Worm (Caenorhabditis elegans) whole organism, L4 larva: ENCODE data around the gene taf-13.

Experiments used
- D1046.2 ChIP-seq: fragments of 200-800 bp; sonication (Bioruptor generic); IDR thresholded peaks from 2 replicates; pipeline ENCODE4 v1.3.6; 2022; ENCODE audit warnings: missing genetic modification characterization, missing compliant biosample characterization
- T20F7.1 ChIP-seq: fragments of 200-800 bp; sonication (Bioruptor generic); optimal IDR thresholded peaks from 2 replicates; lab custom pipeline; 2018; ENCODE audit warnings: mild to moderate bottlenecking, missing genetic modification characterization, missing compliant biosample characterization
- aha-1 ChIP-seq: fragments of 150-350 bp; peaks from one replicate; lab custom pipeline; 2014; ENCODE audit warnings: missing biosample characterization, missing genetic modification characterization
- ama-1 ChIP-seq: fragments of 150-350 bp; optimal IDR thresholded peaks from 2 replicates; lab custom pipeline; 2014; ENCODE audit warnings: inconsistent platforms, mixed read lengths
- ceh-20 ChIP-seq: fragments of 200-800 bp; sonication (Bioruptor generic); IDR thresholded peaks from 2 replicates; pipeline ENCODE4 v1.3.6; 2022; ENCODE audit warnings: missing genetic modification reagents, missing genetic modification characterization, missing compliant biosample characterization
- ctbp-1 ChIP-seq: fragments of 200-800 bp; sonication (Bioruptor generic); IDR thresholded peaks from 2 replicates; pipeline ENCODE4 v1.3.6; 2022; ENCODE audit warnings: missing genetic modification reagents, missing genetic modification characterization, missing compliant biosample characterization
- daf-12 ChIP-seq: fragments of 150-350 bp; optimal IDR thresholded peaks from 2 replicates; lab custom pipeline; 2014; ENCODE audit warnings: missing biosample characterization, missing genetic modification reagents, missing genetic modification characterization
- daf-16 ChIP-seq, 3 experiments: sonication (generic microtip); optimal IDR thresholded peaks; 2 replicates each; lab custom pipeline; 2016 to 2017; ENCODE audit warnings: missing genetic modification characterization in 3 of 3, missing genetic modification reagents in 3 of 3, mild to moderate bottlenecking in 2 of 3, missing compliant biosample characterization in 2 of 3, missing biosample characterization in 1 of 3, moderate library complexity in 1 of 3
- dmd-6 ChIP-seq: fragments of 200-800 bp; sonication (Bioruptor generic); IDR thresholded peaks from 2 replicates; pipeline ENCODE4 v1.3.6; 2022; ENCODE audit warnings: missing genetic modification reagents, missing genetic modification characterization, missing compliant biosample characterization
- dmd-8 ChIP-seq: fragments of 200-800 bp; sonication (Bioruptor generic); IDR thresholded peaks from 2 replicates; pipeline ENCODE4 v1.3.6; 2022; ENCODE audit warnings: missing genetic modification characterization, missing compliant biosample characterization
- dve-1 ChIP-seq: sonication (generic microtip); optimal IDR thresholded peaks from 2 replicates; lab custom pipeline; 2017; ENCODE audit warnings: antibody characterized with exemption, mild to moderate bottlenecking, missing genetic modification characterization, missing compliant biosample characterization; ENCODE audit not compliant: insufficient read depth
- egl-27 ChIP-seq: sonication (generic microtip); optimal IDR thresholded peaks from 3 replicates; lab custom pipeline; 2017; ENCODE audit warnings: missing biosample characterization, missing genetic modification reagents, missing genetic modification characterization
- egl-43 ChIP-seq: fragments of 200-800 bp; sonication (Bioruptor generic); IDR thresholded peaks from 2 replicates; pipeline ENCODE4 v1.3.6; 2022; ENCODE audit warnings: missing genetic modification reagents, missing genetic modification characterization, missing compliant biosample characterization
- gei-8 ChIP-seq: fragments of 200-800 bp; sonication (Bioruptor generic); optimal IDR thresholded peaks from 2 replicates; lab custom pipeline; 2018; ENCODE audit warnings: mild to moderate bottlenecking, missing genetic modification characterization, missing compliant biosample characterization
- hif-1 ChIP-seq, 2 experiments: sonication (generic microtip); optimal IDR thresholded peaks; 2 replicates each; lab custom pipeline; 2016 to 2017; ENCODE audit warnings: missing compliant biosample characterization in 2 of 2, missing genetic modification characterization in 2 of 2, missing genetic modification reagents in 2 of 2, missing genotype in 2 of 2, mild to moderate bottlenecking in 1 of 2
- hlh-11 ChIP-seq: fragments of 200-800 bp; sonication (Bioruptor generic); optimal IDR thresholded peaks from 2 replicates; lab custom pipeline; 2018; ENCODE audit warnings: mild to moderate bottlenecking, missing genetic modification characterization, missing compliant biosample characterization
- lin-38 ChIP-seq: fragments of 200-800 bp; sonication (Bioruptor generic); IDR thresholded peaks from 2 replicates; pipeline ENCODE4 v1.3.6; 2022; ENCODE audit warnings: missing genetic modification reagents, missing genetic modification characterization, missing compliant biosample characterization
- mdt-29 ChIP-seq: fragments of 200-800 bp; sonication (Bioruptor generic); IDR thresholded peaks from 2 replicates; pipeline ENCODE4 v1.3.6; 2022; ENCODE audit warnings: missing genetic modification reagents, missing genetic modification characterization, missing compliant biosample characterization
- nhr-111 ChIP-seq: fragments of 200-800 bp; sonication (Bioruptor generic); optimal IDR thresholded peaks from 2 replicates; lab custom pipeline; 2018; ENCODE audit warnings: mild to moderate bottlenecking, missing genetic modification characterization, missing compliant biosample characterization
- nhr-28 ChIP-seq: fragments of 150-350 bp; optimal IDR thresholded peaks from 2 replicates; lab custom pipeline; 2014; ENCODE audit warnings: missing biosample characterization, missing genetic modification characterization
- pqm-1 ChIP-seq: sonication (generic microtip); optimal IDR thresholded peaks from 2 replicates; lab custom pipeline; 2017; ENCODE audit warnings: missing biosample characterization, missing genetic modification characterization
- set-16 ChIP-seq: fragments of 200-800 bp; sonication (Bioruptor generic); IDR thresholded peaks from 2 replicates; pipeline ENCODE4 v1.3.6; 2022; ENCODE audit warnings: missing genetic modification reagents, missing genetic modification characterization, missing compliant biosample characterization
- skn-1 ChIP-seq: fragments of 150-350 bp; optimal IDR thresholded peaks from 2 replicates; lab custom pipeline; 2014; ENCODE audit warnings: missing biosample characterization, missing genetic modification characterization
- unc-62 ChIP-seq, 3 experiments: fragments of 150-350 bp in 1 of 3; sonication (generic microtip); optimal IDR thresholded peaks in 2 of 3; peaks in 1 of 3; 1 replicate in 1 of 3; 2 replicates in 2 of 3; lab custom pipeline; 2014 to 2017; ENCODE audit warnings: missing biosample characterization in 3 of 3, missing genetic modification characterization in 3 of 3, missing genetic modification reagents in 3 of 3, missing genotype in 1 of 3
- zip-11 ChIP-seq: fragments of 200-800 bp; sonication (Bioruptor generic); IDR thresholded peaks from 2 replicates; pipeline ENCODE4 v1.3.6; 2022; ENCODE audit warnings: missing genetic modification characterization, missing compliant biosample characterization

The taf-13 gene

DNA sequence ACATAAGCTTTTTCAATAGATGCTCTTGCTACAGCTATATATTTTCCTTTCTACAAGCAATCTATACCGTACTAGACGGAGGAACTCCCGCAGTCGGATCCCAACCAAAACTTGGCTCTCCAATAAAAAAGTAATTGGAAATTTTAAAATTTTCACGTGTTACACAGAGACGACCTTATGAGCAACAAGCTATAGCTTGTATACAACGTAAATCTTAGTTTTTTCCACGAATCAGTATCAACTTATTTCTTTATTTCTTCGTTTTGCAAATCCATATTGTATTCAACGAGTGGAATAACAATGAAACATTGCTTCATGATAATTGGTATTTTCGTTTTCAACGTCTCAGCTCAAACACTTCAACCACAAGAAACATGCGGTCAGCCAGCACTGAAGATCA is 38.0 kb upstream of the taf-13 start, which contains the start of gene M28.4:
M28.4 (plus strand) TSS at position 301 of the 400 bp plus-strand sequence.
- no peak for TF ChIP-seq zip-11

DNA sequence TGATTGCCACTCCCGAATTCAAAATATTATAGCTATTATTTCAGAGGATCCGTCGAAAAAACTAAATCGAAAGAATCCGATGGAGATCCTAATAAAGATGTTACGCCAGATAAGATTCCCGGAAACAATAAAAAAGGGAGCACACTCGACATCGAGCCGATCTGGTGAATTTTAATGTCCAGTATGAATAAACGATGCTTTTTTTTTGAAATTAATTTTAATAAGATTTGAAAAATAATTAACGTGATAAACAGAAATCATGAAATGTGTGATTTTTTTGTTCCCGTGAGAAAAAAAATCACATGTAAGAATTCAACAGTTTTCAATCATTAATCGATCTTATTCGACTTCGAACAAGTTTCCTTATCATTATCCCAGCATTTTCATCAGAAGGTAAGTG is 33.7 kb upstream of the taf-13 start, which contains the start of gene M28.9:
M28.9 (plus strand) TSS at position 301 of the 400 bp plus-strand sequence.
- TF ChIP-seq ama-1 (no peak), D1046.2 (no peak), egl-27 (tag; lab: Kevin White, UChicago) (no peak), unc-62 (GFP tag; optimal IDR thresholded peaks at IDR 0.05 in 1 of 2; lab: Kevin White, UChicago) (peak in 1 of 2 experiments; percentile 40), unc-62 (tag; optimal IDR thresholded peaks at IDR 0.05; lab: Kevin White, UChicago) (no peak), nhr-111 (GFP tag; lab: Kevin White, UChicago) (no peak)

DNA sequence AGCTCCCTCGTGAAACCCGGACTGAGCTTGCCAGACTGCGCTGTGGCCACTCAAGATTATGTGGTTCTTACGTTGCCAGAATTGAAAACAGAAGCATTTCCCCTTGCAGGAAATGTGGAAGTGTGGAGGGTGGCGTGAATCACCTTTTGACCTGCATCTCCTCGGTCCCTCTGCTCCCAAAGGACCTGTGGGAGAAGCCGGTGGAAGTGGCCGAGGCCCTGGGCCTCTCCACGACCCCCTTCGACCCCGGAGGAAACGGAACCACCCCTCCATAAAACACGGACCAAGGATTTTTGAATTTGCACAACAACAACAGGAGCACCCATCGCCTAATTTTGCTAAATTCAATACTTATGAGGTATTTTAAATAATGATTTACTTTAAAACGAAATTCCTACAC is 32.3 kb upstream of the taf-13 start:
- TF ChIP-seq set-16 (GFP tag; lab: Robert Waterston, UW): peak; percentile 80; the same call in 1 of the 2 replicates

DNA sequence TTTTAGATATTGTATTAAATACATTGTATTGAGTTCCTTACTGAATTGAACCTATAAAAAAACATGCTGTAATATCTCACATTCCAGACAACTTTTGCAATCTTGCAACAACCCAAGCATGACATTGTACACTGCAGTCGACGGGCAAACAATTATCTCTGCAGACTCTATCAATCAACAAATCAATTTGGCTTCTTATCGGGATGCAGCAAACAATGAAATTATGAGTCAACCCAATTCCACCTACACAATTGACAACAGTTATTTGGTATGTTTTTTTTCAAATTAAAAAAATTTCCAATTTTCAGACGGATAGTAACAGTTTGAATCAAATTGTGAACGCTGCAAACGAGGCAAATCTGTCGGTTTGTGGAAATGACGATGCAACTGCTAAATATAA is 25.5 kb upstream of the taf-13 start:
- TF ChIP-seq D1046.2: no peak
- TF ChIP-seq hif-1 (tag; optimal IDR thresholded peaks at IDR 0.05; lab: Kevin White, UChicago): no peak
- TF ChIP-seq skn-1 (tag; lab: Kevin White, UChicago): no peak
- TF ChIP-seq pqm-1 (tag; lab: Kevin White, UChicago): peak; percentile 63

DNA sequence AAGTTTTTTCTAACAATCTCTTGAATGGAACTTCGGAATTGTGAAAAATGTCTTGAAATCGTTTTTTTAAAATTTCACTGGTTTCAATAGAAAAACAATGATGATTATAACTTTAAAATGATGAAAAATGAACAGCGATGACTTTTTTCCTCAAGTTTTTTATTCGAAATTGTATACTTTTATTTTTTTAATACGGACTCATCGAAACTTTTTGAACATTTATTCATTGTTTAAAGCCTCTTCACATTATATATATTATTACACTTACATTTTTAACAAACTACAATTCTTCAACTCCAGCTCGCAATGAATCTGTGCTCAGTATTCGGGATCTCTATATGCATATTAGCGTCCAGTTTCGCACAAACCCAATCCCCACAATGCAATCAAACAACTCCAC is 22.6 kb upstream of the taf-13 start, which contains the start of gene M28.8:
M28.8 (plus strand) TSS at position 301 of the 400 bp plus-strand sequence.
- TF ChIP-seq dmd-8 (GFP tag; lab: Robert Waterston, UW): no peak
- no peak for TF ChIP-seq ctbp-1
- TF ChIP-seq mdt-29: no peak
- TF ChIP-seq gei-8 (GFP tag; lab: Kevin White, UChicago): no peak
- TF ChIP-seq, all 104 proteins: peak for 0

DNA sequence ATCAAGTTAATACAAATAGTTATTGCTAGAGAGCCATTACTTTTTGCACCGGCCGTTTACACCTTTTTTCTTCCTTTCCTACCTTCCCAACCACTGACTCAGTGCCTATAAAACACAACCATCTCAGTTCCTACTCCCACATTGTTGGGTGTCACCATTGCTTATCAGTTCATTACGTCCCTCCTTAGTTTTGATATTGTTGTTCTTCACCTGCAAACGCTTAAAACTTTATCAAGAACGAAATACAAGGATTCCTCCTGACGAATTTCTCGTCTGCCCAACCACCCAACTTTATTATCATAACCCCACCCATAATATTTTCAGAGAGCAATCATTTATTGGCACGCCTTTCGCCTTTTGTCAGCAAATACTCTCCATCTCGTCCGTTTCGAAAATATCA is 21.7 kb upstream of the taf-13 start:
- TF ChIP-seq nhr-28 (tag; lab: Kevin White, UChicago) (peak; percentile 75), daf-16 (GFP tag; optimal IDR thresholded peaks at IDR 0.05; lab: Kevin White, UChicago) (no peak), daf-16 (tag; optimal IDR thresholded peaks at IDR 0.05; lab: Kevin White, UChicago) (peak; percentile 53), daf-12 (tag; lab: Kevin White, UChicago) (no peak), dmd-6 (GFP tag; lab: Robert Waterston, UW) (peak; percentile 64), unc-62 (GFP tag; optimal IDR thresholded peaks at IDR 0.05 in 1 of 2; lab: Kevin White, UChicago) (no peak), unc-62 (tag; optimal IDR thresholded peaks at IDR 0.05; lab: Kevin White, UChicago) (no peak), aha-1 (tag; lab: Kevin White, UChicago) (peak; percentile 35), egl-43 (no peak), pqm-1 (tag; lab: Kevin White, UChicago) (peak; percentile 90), dve-1 (tag; lab: Kevin White, UChicago) (peak; percentile 32), lin-38 (GFP tag; lab: Robert Waterston, UW) (no peak), ceh-20 (GFP tag; lab: Robert Waterston, UW) (no peak), hlh-11 (tag; lab: Kevin White, UChicago) (peak; percentile 67)

ce11 chrII:10621965-10622364 is 16.6 kb upstream of the taf-13 start, which contains the start of gene cutl-9:
Gene cutl-9, plus strand, starts transcription at chrII:10622265.
- TF ChIP-seq ctbp-1 (no peak), mdt-29 (no peak)
- TF ChIP-seq, all 104 proteins: peak for 0

ce11 chrII:10618157-10618556 is 12.7 kb upstream of the taf-13 start, which contains the start of gene C14A4.13:
Gene C14A4.13, plus strand, starts transcription at chrII:10618457.
- TF ChIP-seq aha-1 (tag; lab: Kevin White, UChicago) (peak; percentile 48), T20F7.1 (no peak)
- TF ChIP-seq, all 104 proteins: peak for 1
